Worm (Caenorhabditis elegans) whole organism, dauer: ENCODE measurements around the gene F55H2.8.

ENCODE experiments used
- unc-62 ChIP-seq: sonication (generic microtip); optimal IDR thresholded peaks from 2 replicates; lab custom pipeline; 2017; ENCODE audit warnings: missing biosample characterization, missing genetic modification reagents, missing genetic modification characterization

Gene F55H2.8

ce11 chrIII:9513569-9513968 lies at the start of gene F55H2.8:
Gene F55H2.8, plus strand, starts transcription at chrIII:9513869.
- TF ChIP-seq unc-62 (GFP tag; lab: Kevin White, UChicago): no peak

ce11 chrIII:9465424-9465823 lies 48.2 kb upstream of the F55H2.8 start, which contains the start of gene B0464.9:
Gene B0464.9, plus strand, starts transcription at chrIII:9465767.
- no peak for TF ChIP-seq unc-62 (GFP tag; lab: Kevin White, UChicago)

ce11 chrIII:9465865-9466264 lies 47.8 kb upstream of the F55H2.8 start, which contains the start of gene B0464.6:
Gene B0464.6, minus strand, starts transcription at chrIII:9465965.
- TF ChIP-seq unc-62 (GFP tag; lab: Kevin White, UChicago): no peak

- TF ChIP-seq unc-62 (GFP tag; lab: Kevin White, UChicago): no peak
Observed at ce11 chrIII:9467095-9467494, 46.6 kb upstream of the F55H2.8 start, which contains the start of gene baf-1. Gene baf-1, plus strand, starts transcription at chrIII:9467464.

- TF ChIP-seq unc-62 (GFP tag; lab: Kevin White, UChicago): no peak
Observed at ce11 chrIII:9467857-9468256, 45.8 kb upstream of the F55H2.8 start, which contains the start of gene tag-342. Gene tag-342, plus strand, starts transcription at chrIII:9468157.

- no peak for TF ChIP-seq unc-62 (GFP tag; lab: Kevin White, UChicago)
Observed at ce11 chrIII:9471996-9472395, 41.7 kb upstream of the F55H2.8 start.

- no peak for TF ChIP-seq unc-62 (GFP tag; lab: Kevin White, UChicago)
Observed at ce11 chrIII:9472464-9472863, 41.2 kb upstream of the F55H2.8 start.

- TF ChIP-seq unc-62 (GFP tag; lab: Kevin White, UChicago): no peak
Observed at ce11 chrIII:9474501-9474900, 39.2 kb upstream of the F55H2.8 start.

- TF ChIP-seq unc-62 (GFP tag; lab: Kevin White, UChicago): no peak
Observed at ce11 chrIII:9476564-9476963, 37.1 kb upstream of the F55H2.8 start.

- TF ChIP-seq unc-62 (GFP tag; lab: Kevin White, UChicago): no peak
Observed at ce11 chrIII:9482423-9482993, 31.2 kb upstream of the F55H2.8 start.

ce11 chrIII:9483716-9484115 lies 30.0 kb upstream of the F55H2.8 start:
- no peak for TF ChIP-seq unc-62 (GFP tag; lab: Kevin White, UChicago)

- no peak for TF ChIP-seq unc-62 (GFP tag; lab: Kevin White, UChicago)
Observed at ce11 chrIII:9485373-9485772, 28.3 kb upstream of the F55H2.8 start, which contains the start of gene bre-3. Gene bre-3, minus strand, starts transcription at chrIII:9485473.

ce11 chrIII:9487454-9487853 lies 26.2 kb upstream of the F55H2.8 start:
- no peak for TF ChIP-seq unc-62 (GFP tag; lab: Kevin White, UChicago)

- TF ChIP-seq unc-62 (GFP tag; lab: Kevin White, UChicago): no peak
Observed at ce11 chrIII:9488027-9488426, 25.6 kb upstream of the F55H2.8 start.

ce11 chrIII:9488431-9488830 lies 25.2 kb upstream of the F55H2.8 start, which contains the start of gene nlp-36:
Gene nlp-36, plus strand, starts transcription at chrIII:9488731.
- TF ChIP-seq unc-62 (GFP tag; lab: Kevin White, UChicago): no peak

ce11 chrIII:9489798-9490197 lies 23.9 kb upstream of the F55H2.8 start:
- TF ChIP-seq unc-62 (GFP tag; lab: Kevin White, UChicago): no peak
